Worm (Caenorhabditis elegans): Measurements from ENCODE around the gene irld-51.

The irld-51 gene

DNA sequence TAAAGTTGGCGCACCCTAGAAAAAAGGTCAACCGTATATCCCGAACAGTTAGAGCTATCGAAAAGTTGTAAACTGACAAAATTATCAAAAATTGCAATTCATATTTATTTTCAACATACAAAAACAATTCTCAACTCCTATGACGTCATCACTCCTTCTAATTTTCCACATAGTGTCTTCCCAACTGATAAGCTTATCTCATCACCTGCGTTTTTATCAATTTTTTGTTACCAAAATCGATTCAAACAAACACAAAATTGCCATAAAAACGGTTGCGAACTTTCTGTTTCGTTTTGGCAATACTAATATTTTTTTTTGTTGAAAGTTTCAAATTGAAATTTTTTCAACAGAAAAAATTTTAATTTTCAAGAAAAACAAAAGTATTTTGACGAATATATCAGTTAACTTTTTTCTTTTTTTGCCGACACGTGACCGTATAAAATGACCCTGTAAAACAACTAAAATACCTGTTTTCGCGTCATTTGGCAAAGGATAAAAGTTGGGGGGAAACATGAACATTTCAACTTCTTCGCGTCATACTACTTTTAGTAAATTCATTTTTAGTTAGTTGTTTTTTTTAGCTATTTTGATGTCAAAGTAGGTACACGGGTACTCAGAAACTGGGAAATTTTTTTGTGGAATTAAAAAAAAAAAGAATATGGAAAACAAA, 23.2 kb upstream of the irld-51 start (continued):
- TF ChIP-seq set-16 (GFP tag; IDR thresholded peaks at IDR 0.05): no peak
- TF ChIP-seq ztf-7 (tag; optimal IDR thresholded peaks at IDR 0.05): no peak
- TF ChIP-seq ceh-32 (tag; optimal IDR thresholded peaks at IDR 0.05; ENCODE audit: poor library complexity): no peak
- no peak for TF ChIP-seq saeg-2 (GFP tag; IDR thresholded peaks at IDR 0.05)
- TF ChIP-seq mdt-29 (GFP tag; IDR thresholded peaks at IDR 0.05): no peak
- no peak for TF ChIP-seq dmd-9 (GFP tag; IDR thresholded peaks at IDR 0.05)
- TF ChIP-seq nhr-76 (tag; optimal IDR thresholded peaks at IDR 0.05): no peak
- peak; percentile 89 for TF ChIP-seq dmd-6 (GFP tag; IDR thresholded peaks at IDR 0.05)
- no peak for TF ChIP-seq ceh-62 (tag; optimal IDR thresholded peaks at IDR 0.05)
- no peak for TF ChIP-seq madf-9 (GFP tag; conservative IDR thresholded peaks at IDR 0.05)
- TF ChIP-seq daf-12 (tag; optimal IDR thresholded peaks at IDR 0.05): no peak
- peak; percentile 3 for TF ChIP-seq dpl-1 (GFP tag; optimal IDR thresholded peaks at IDR 0.05)
- no peak for TF ChIP-seq zip-11 (GFP tag; IDR thresholded peaks at IDR 0.05)
- no peak for TF ChIP-seq sdz-12 (GFP tag; optimal IDR thresholded peaks at IDR 0.05)
- no peak for TF ChIP-seq ctbp-1 (GFP tag; IDR thresholded peaks at IDR 0.05)
- no peak for TF ChIP-seq nhr-102 (tag; optimal IDR thresholded peaks at IDR 0.05)
- TF ChIP-seq nhr-28 (tag; optimal IDR thresholded peaks at IDR 0.05): peak; percentile 70
- TF ChIP-seq zag-1 (tag; optimal IDR thresholded peaks at IDR 0.05): no peak
- 0 out of 2 replicates have a peak, but pooled peaks have one; percentile 38 for TF ChIP-seq lin-1 (GFP tag; IDR thresholded peaks at IDR 0.05)
- peak; percentile 14 for TF ChIP-seq T20F7.1 (GFP tag; optimal IDR thresholded peaks at IDR 0.05)
- peak; percentile 2 for TF ChIP-seq mxl-3 (GFP tag; optimal IDR thresholded peaks at IDR 0.05)
- TF ChIP-seq mep-1 (tag; optimal IDR thresholded peaks at IDR 0.05): peak; percentile 37
- TF ChIP-seq fos-1 (tag; optimal IDR thresholded peaks at IDR 0.05): no peak
- TF ChIP-seq mdl-1 (tag; optimal IDR thresholded peaks at IDR 0.05): peak in 1 of 2 experiments; percentile 12
- TF ChIP-seq egl-27 (tag; optimal IDR thresholded peaks at IDR 0.05): no peak
- peak; percentile 2 for TF ChIP-seq lin-13 (GFP tag; optimal IDR thresholded peaks at IDR 0.05)
- TF ChIP-seq gei-8 (GFP tag; optimal IDR thresholded peaks at IDR 0.05): no peak
- no peak for TF ChIP-seq lin-39 (tag; optimal IDR thresholded peaks at IDR 0.05)
- TF ChIP-seq spr-3 (GFP tag; optimal IDR thresholded peaks at IDR 0.05): no peak
- no peak for TF ChIP-seq nhr-25 (tag; optimal IDR thresholded peaks at IDR 0.05; ENCODE audit: borderline replicate concordance, insufficient read depth)
- no peak for TF ChIP-seq aly-2 (tag; optimal IDR thresholded peaks at IDR 0.05)
- TF ChIP-seq ZK546.5 (tag; optimal IDR thresholded peaks at IDR 0.05): no peak
- no peak for TF ChIP-seq lim-7 (GFP tag; IDR thresholded peaks at IDR 0.05)
- TF ChIP-seq dve-1 (tag; optimal IDR thresholded peaks at IDR 0.05; ENCODE audit: insufficient read depth): peak; percentile 84
- no peak for TF ChIP-seq nhr-10 (tag; optimal IDR thresholded peaks at IDR 0.05)
- TF ChIP-seq php-3 (GFP tag; IDR thresholded peaks at IDR 0.05): peak; percentile 39; the same call in 1 of the 2 replicates
- no peak for TF ChIP-seq lin-29 (GFP tag; IDR thresholded peaks at IDR 0.05)
- peak; percentile 77 for TF ChIP-seq hlh-11 (tag; optimal IDR thresholded peaks at IDR 0.05)
- TF ChIP-seq nhr-42 (GFP tag; IDR thresholded peaks at IDR 0.05): no peak
- peak; percentile 89 for TF ChIP-seq pqm-1 (tag; optimal IDR thresholded peaks at IDR 0.05)
- no peak for TF ChIP-seq dmd-8 (GFP tag; IDR thresholded peaks at IDR 0.05)
- no peak for TF ChIP-seq skn-1 (tag; optimal IDR thresholded peaks at IDR 0.05)
- no peak for TF ChIP-seq vab-7 (GFP tag; IDR thresholded peaks at IDR 0.05)
- TF ChIP-seq ama-1 (optimal IDR thresholded peaks at IDR 0.05): no peak
- TF ChIP-seq zfp-3 (GFP tag; conservative IDR thresholded peaks at IDR 0.05): no peak
- no peak for TF ChIP-seq zip-2 (tag; optimal IDR thresholded peaks at IDR 0.05)
- TF ChIP-seq ZK337.2 (GFP tag; IDR thresholded peaks at IDR 0.05): no peak
- peak; percentile 38 for TF ChIP-seq aha-1 (tag)
